Worm (Caenorhabditis elegans): ENCODE results near the gene unc-85.

The unc-85 gene

ce11 chrII:4683693-4684092, 18.2 kb upstream of the unc-85 start, which contains the start of gene sre-40:
Gene sre-40, minus strand, starts transcription at chrII:4683793.
- no peak for TF ChIP-seq ceh-24 (tag; optimal IDR thresholded peaks at IDR 0.05)

ce11 chrII:4684852-4685251, 17.0 kb upstream of the unc-85 start:
- TF ChIP-seq ceh-18 (tag; optimal IDR thresholded peaks at IDR 0.05) (no peak), ttx-3 (tag; optimal IDR thresholded peaks at IDR 0.05) (no peak), syd-9 (tag; optimal IDR thresholded peaks at IDR 0.05) (no peak), tbx-2 (tag; optimal IDR thresholded peaks at IDR 0.05) (no peak), pat-9 (tag; optimal IDR thresholded peaks at IDR 0.05) (no peak), ceh-24 (tag; optimal IDR thresholded peaks at IDR 0.05) (no peak), fax-1 (tag; optimal IDR thresholded peaks at IDR 0.05) (no peak), fkh-6 (tag; optimal IDR thresholded peaks at IDR 0.05) (no peak), pax-1 (tag; optimal IDR thresholded peaks at IDR 0.05) (no peak), pha-2 (tag; optimal IDR thresholded peaks at IDR 0.05) (no peak), ahr-1 (tag; optimal IDR thresholded peaks at IDR 0.05) (no peak), hlh-13 (GFP tag; optimal IDR thresholded peaks at IDR 0.05) (no peak), C08G9.2 (tag; optimal IDR thresholded peaks at IDR 0.05) (no peak), hlh-30 (tag; optimal IDR thresholded peaks at IDR 0.05; ENCODE audit: insufficient read depth) (no peak), ama-1 (optimal IDR thresholded peaks at IDR 0.05) (no peak)

ce11 chrII:4686941-4687340, 14.9 kb upstream of the unc-85 start, which contains the start of gene sre-39:
Gene sre-39, plus strand, starts transcription at chrII:4687241.
- no peak for TF ChIP-seq syd-9 (tag; optimal IDR thresholded peaks at IDR 0.05)
- TF ChIP-seq ceh-31 (tag; optimal IDR thresholded peaks at IDR 0.05): no peak
- no peak for TF ChIP-seq lim-6 (tag; optimal IDR thresholded peaks at IDR 0.05)
- TF ChIP-seq ceh-14 (tag; optimal IDR thresholded peaks at IDR 0.05): no peak
- no peak for TF ChIP-seq K09A11.1 (tag; optimal IDR thresholded peaks at IDR 0.05; ENCODE audit: insufficient read depth)
- no peak for TF ChIP-seq hlh-13 (GFP tag; optimal IDR thresholded peaks at IDR 0.05)
- TF ChIP-seq pqm-1 (tag; optimal IDR thresholded peaks at IDR 0.05): no peak
- no peak for TF ChIP-seq F13H6.1 (tag; optimal IDR thresholded peaks at IDR 0.05)
- no peak for TF ChIP-seq ets-4 (tag; optimal IDR thresholded peaks at IDR 0.05)
- TF ChIP-seq ceh-34 (tag; optimal IDR thresholded peaks at IDR 0.05): no peak
- TF ChIP-seq nhr-232 (tag; optimal IDR thresholded peaks at IDR 0.05): no peak
- TF ChIP-seq tbx-7 (tag; optimal IDR thresholded peaks at IDR 0.05): no peak
- no peak for TF ChIP-seq pag-3 (tag; optimal IDR thresholded peaks at IDR 0.05; ENCODE audit: borderline replicate concordance)
- TF ChIP-seq hlh-30 (tag; optimal IDR thresholded peaks at IDR 0.05; ENCODE audit: insufficient read depth): no peak
- TF ChIP-seq madf-2 (tag; optimal IDR thresholded peaks at IDR 0.05): no peak
- no peak for TF ChIP-seq ahr-1 (tag; optimal IDR thresholded peaks at IDR 0.05)
- TF ChIP-seq ceh-24 (tag; optimal IDR thresholded peaks at IDR 0.05): no peak

ce11 chrII:4689477-4689876, 12.4 kb upstream of the unc-85 start, which contains the start of gene F10G7.12:
Gene F10G7.12, plus strand, starts transcription at chrII:4689777.
- no peak for TF ChIP-seq fkh-6 (tag; optimal IDR thresholded peaks at IDR 0.05)
- no peak for TF ChIP-seq K02D7.2 (tag; optimal IDR thresholded peaks at IDR 0.05)

- peak; percentile 43 for TF ChIP-seq elt-2 (tag; optimal IDR thresholded peaks at IDR 0.05)
- TF ChIP-seq ceh-30 (tag; optimal IDR thresholded peaks at IDR 0.05): no peak
- no peak for TF ChIP-seq odd-2 (tag; optimal IDR thresholded peaks at IDR 0.05)
These were observed 8.7 kb upstream of the unc-85 start, which contains the start of gene F10G7.5 for ce11 chrII:4693129-4693528. Gene F10G7.5, plus strand, starts transcription at chrII:4693414.

- TF ChIP-seq npax-4 (tag; optimal IDR thresholded peaks at IDR 0.05): no peak
- no peak for TF ChIP-seq ceh-14 (tag; optimal IDR thresholded peaks at IDR 0.05)
- no peak for TF ChIP-seq fkh-10 (GFP tag; optimal IDR thresholded peaks at IDR 0.05)
- no peak for TF ChIP-seq elt-4 (tag; optimal IDR thresholded peaks at IDR 0.05)
- no peak for TF ChIP-seq F13H6.1 (tag; optimal IDR thresholded peaks at IDR 0.05)
- TF ChIP-seq fkh-6 (tag; optimal IDR thresholded peaks at IDR 0.05): no peak
- TF ChIP-seq tbx-2 (tag; optimal IDR thresholded peaks at IDR 0.05): no peak
- TF ChIP-seq ceh-48 (tag; optimal IDR thresholded peaks at IDR 0.05): no peak
- no peak for TF ChIP-seq ceh-6 (GFP tag; optimal IDR thresholded peaks at IDR 0.05)
- no peak for TF ChIP-seq ttx-3 (tag; optimal IDR thresholded peaks at IDR 0.05)
- TF ChIP-seq ceh-2 (tag; optimal IDR thresholded peaks at IDR 0.05): no peak
- no peak for TF ChIP-seq C08G9.2 (tag; optimal IDR thresholded peaks at IDR 0.05)
- no peak for TF ChIP-seq pax-1 (tag; optimal IDR thresholded peaks at IDR 0.05)
- TF ChIP-seq odd-2 (tag; optimal IDR thresholded peaks at IDR 0.05): no peak
- no peak for TF ChIP-seq ref-2 (tag; optimal IDR thresholded peaks at IDR 0.05)
- TF ChIP-seq ceh-24 (tag; optimal IDR thresholded peaks at IDR 0.05): no peak
- TF ChIP-seq gmeb-2 (tag; optimal IDR thresholded peaks at IDR 0.05): no peak
- no peak for TF ChIP-seq ceh-18 (tag; optimal IDR thresholded peaks at IDR 0.05)
- no peak for TF ChIP-seq ahr-1 (tag; optimal IDR thresholded peaks at IDR 0.05)
- no peak for TF ChIP-seq ama-1 (optimal IDR thresholded peaks at IDR 0.05)
These were observed 5.8 kb upstream of the unc-85 start for ce11 chrII:4696055-4696454.

Measured in whole organism, late embryonic.